Worm (Caenorhabditis elegans): ENCODE data around the gene asp-4.

DNA sequence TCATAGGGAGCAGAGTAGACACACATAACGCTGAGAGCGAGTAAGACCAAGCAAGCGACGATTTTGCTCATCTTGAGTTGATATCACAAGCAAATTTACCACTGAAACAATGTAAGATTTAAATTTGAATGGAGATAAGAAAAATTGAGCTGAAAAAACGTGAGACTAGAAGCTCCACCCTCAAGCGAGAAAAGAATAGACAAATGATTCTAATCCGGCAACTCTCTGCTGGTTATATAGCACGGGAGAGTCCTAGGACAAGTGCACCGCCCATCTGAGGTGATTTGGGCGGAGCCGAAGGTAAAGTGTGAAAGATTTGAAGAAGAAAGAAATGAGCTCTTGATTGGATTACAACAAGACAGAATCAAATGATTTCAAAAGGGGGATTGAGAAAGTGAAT lies 42.9 kb downstream of the asp-4 start, which contains the start of gene nlp-3:
- TF ChIP-seq ztf-29 (GFP tag; IDR thresholded peaks at IDR 0.05) (no peak), cog-1 (tag; optimal IDR thresholded peaks at IDR 0.05) (no peak), flt-1 (GFP tag; IDR thresholded peaks at IDR 0.05) (no peak), tab-1 (GFP tag; IDR thresholded peaks at IDR 0.05) (no peak)
